Worm (Caenorhabditis elegans) whole organism, young adult: ENCODE measurements around the gene cht-3.

Experiments
- B0019.2 ChIP-seq: fragments of 200-800 bp; sonication (Bioruptor generic); conservative IDR thresholded peaks from 2 replicates; pipeline ENCODE4 v1.3.6; 2022; ENCODE audit warnings: missing genetic modification reagents, missing genetic modification characterization, missing compliant biosample characterization
- B0261.1 ChIP-seq: sonication (generic microtip); optimal IDR thresholded peaks from 2 replicates; lab custom pipeline; 2016; ENCODE audit warnings: mild to moderate bottlenecking, missing genetic modification characterization, moderate library complexity, missing compliant biosample characterization
- C06A6.2 ChIP-seq: fragments of 200-800 bp; sonication (Bioruptor generic); conservative IDR thresholded peaks from 2 replicates; pipeline ENCODE4 v1.3.6; 2022; ENCODE audit warnings: missing genetic modification characterization, missing compliant biosample characterization
- F10E7.11 ChIP-seq: sonication (generic microtip); optimal IDR thresholded peaks from 2 replicates; lab custom pipeline; 2017; ENCODE audit warnings: mild to moderate bottlenecking, missing genetic modification characterization, moderate library complexity, missing compliant biosample characterization
- K11D2.4 ChIP-seq: fragments of 200-800 bp; sonication (Bioruptor generic); IDR thresholded peaks from 2 replicates; pipeline ENCODE4 v1.3.6; 2022; ENCODE audit warnings: missing genetic modification reagents, missing genetic modification characterization, missing compliant biosample characterization
- Y67H2A.10 ChIP-seq: fragments of 200-800 bp; sonication (Bioruptor generic); conservative IDR thresholded peaks from 2 replicates; pipeline ENCODE4 v1.3.6; 2022; ENCODE audit warnings: missing genetic modification reagents, missing genetic modification characterization, missing compliant biosample characterization
- Y79H2A.3 ChIP-seq: fragments of 200-800 bp; sonication (Bioruptor generic); conservative IDR thresholded peaks from 2 replicates; pipeline ENCODE4 v1.3.6; 2022; ENCODE audit warnings: missing genetic modification reagents, missing genetic modification characterization, missing compliant biosample characterization
- ama-1 ChIP-seq, 3 experiments: fragments of 150-350 bp in 1 of 3; sonication (generic microtip) in 2 of 3; optimal IDR thresholded peaks; 2 replicates each; lab custom pipeline; 2014 to 2018; ENCODE audit warnings: missing biosample characterization in 2 of 3, missing genetic modification characterization in 2 of 3, missing genetic modification reagents in 2 of 3
- bed-1 ChIP-seq: fragments of 200-800 bp; sonication (Bioruptor generic); IDR thresholded peaks from 2 replicates; pipeline ENCODE4 v1.3.6; 2022; ENCODE audit warnings: missing genetic modification reagents, missing genetic modification characterization, missing compliant biosample characterization
- chd-7 ChIP-seq: sonication (generic microtip); optimal IDR thresholded peaks from 2 replicates; lab custom pipeline; 2016; ENCODE audit warnings: mild to moderate bottlenecking, missing genetic modification characterization, moderate library complexity, missing compliant biosample characterization
- efl-1 ChIP-seq: fragments of 150-350 bp; optimal IDR thresholded peaks from 2 replicates; lab custom pipeline; 2014; ENCODE audit warnings: missing biosample characterization, missing genetic modification reagents, missing genetic modification characterization
- ets-4 ChIP-seq: fragments of 200-800 bp; sonication (Bioruptor generic); optimal IDR thresholded peaks from 2 replicates; lab custom pipeline; 2018; ENCODE audit warnings: mild to moderate bottlenecking, missing genetic modification characterization, missing compliant biosample characterization
- fkh-3 ChIP-seq: sonication (generic microtip); optimal IDR thresholded peaks from 2 replicates; lab custom pipeline; 2016; ENCODE audit warnings: mild to moderate bottlenecking, missing genetic modification characterization, missing compliant biosample characterization
- gei-17 ChIP-seq: fragments of 200-800 bp; sonication (Bioruptor generic); optimal IDR thresholded peaks from 2 replicates; lab custom pipeline; 2018; ENCODE audit warnings: mild to moderate bottlenecking, missing genetic modification characterization, missing compliant biosample characterization
- hlh-26 ChIP-seq: fragments of 200-800 bp; sonication (Bioruptor generic); conservative IDR thresholded peaks from 2 replicates; pipeline ENCODE4 v1.3.6; 2022; ENCODE audit warnings: missing genetic modification reagents, missing genetic modification characterization, missing compliant biosample characterization
- lin-35 ChIP-seq, 3 experiments: fragments of 150-350 bp in 2 of 3; sonication (generic microtip) in 1 of 3; optimal IDR thresholded peaks; 2 replicates each; lab custom pipeline; 2014 to 2018; ENCODE audit warnings: missing biosample characterization in 3 of 3, missing genetic modification characterization in 3 of 3, missing genetic modification reagents in 3 of 3
- lin-40 ChIP-seq: sonication (generic microtip); optimal IDR thresholded peaks from 2 replicates; lab custom pipeline; 2016; ENCODE audit warnings: missing genetic modification characterization, mild to moderate bottlenecking, missing compliant biosample characterization, missing genotype, missing genetic modification reagents
- lir-1 ChIP-seq: fragments of 200-800 bp; sonication (Bioruptor generic); conservative IDR thresholded peaks from 2 replicates; pipeline ENCODE4 v1.3.6; 2022; ENCODE audit warnings: missing genetic modification reagents, missing genetic modification characterization, missing compliant biosample characterization
- lsl-1 ChIP-seq: fragments of 200-800 bp; sonication (Bioruptor generic); optimal IDR thresholded peaks from 2 replicates; lab custom pipeline; 2018; ENCODE audit warnings: mild to moderate bottlenecking, missing genetic modification characterization, moderate library complexity, missing compliant biosample characterization
- lsy-27 ChIP-seq: sonication (generic microtip); optimal IDR thresholded peaks from 2 replicates; lab custom pipeline; 2017; ENCODE audit warnings: missing genetic modification characterization, mild to moderate bottlenecking, missing compliant biosample characterization, antibody characterized with exemption, missing genotype, borderline replicate concordance; ENCODE audit not compliant: insufficient read depth
- mes-4 ChIP-seq: sonication (generic microtip); optimal IDR thresholded peaks from 2 replicates; lab custom pipeline; 2016; ENCODE audit warnings: missing genotype, missing genetic modification characterization, missing compliant biosample characterization
- nfya-2 ChIP-seq: fragments of 200-800 bp; sonication (Bioruptor generic); IDR thresholded peaks from 2 replicates; pipeline ENCODE4 v1.3.6; 2022; ENCODE audit warnings: missing genetic modification reagents, missing genetic modification characterization, missing compliant biosample characterization
- nhr-179 ChIP-seq: sonication (generic microtip); optimal IDR thresholded peaks from 2 replicates; lab custom pipeline; 2016; ENCODE audit warnings: mild to moderate bottlenecking, missing genetic modification characterization, missing compliant biosample characterization
- nhr-27 ChIP-seq: fragments of 200-800 bp; sonication (Bioruptor generic); optimal IDR thresholded peaks from 2 replicates; lab custom pipeline; 2018; ENCODE audit warnings: mild to moderate bottlenecking, missing genetic modification characterization, moderate library complexity, missing compliant biosample characterization
- rcor-1 ChIP-seq: fragments of 200-800 bp; sonication (Bioruptor generic); IDR thresholded peaks from 2 replicates; pipeline ENCODE4 v1.3.6; 2022; ENCODE audit warnings: missing genetic modification reagents, missing genetic modification characterization, missing compliant biosample characterization
- tbp1 ChIP-seq: fragments of 200-800 bp; sonication (Bioruptor generic); optimal IDR thresholded peaks from 2 replicates; lab custom pipeline; 2018; ENCODE audit warnings: mild to moderate bottlenecking, missing genetic modification characterization, missing compliant biosample characterization
- tlf-1 ChIP-seq: fragments of 200-800 bp; sonication (Bioruptor generic); optimal IDR thresholded peaks from 2 replicates; lab custom pipeline; 2018; ENCODE audit warnings: mild to moderate bottlenecking, missing genetic modification characterization, missing compliant biosample characterization

cht-3 gene

ce11 chrIV:7003323-7003722, at the start of gene cht-3:
cht-3 (plus strand) TSS chrIV:7003623.
- no peak for TF ChIP-seq mes-4
- TF ChIP-seq, all 124 proteins: peak for 0

- TF ChIP-seq Y67H2A.10 (GFP tag; lab: Robert Waterston, UW) (no peak), ets-4 (GFP tag; lab: Kevin White, UChicago) (no peak), tlf-1 (no peak), rcor-1 (GFP tag; lab: Robert Waterston, UW) (no peak), nfya-2 (GFP tag; lab: Robert Waterston, UW) (no peak), nhr-27 (no peak), lir-1 (GFP tag; lab: Robert Waterston, UW) (no peak)
Observed at ce11 chrIV:6954682-6955081, 48.7 kb upstream of the cht-3 start.

ce11 chrIV:6956668-6957067, 46.8 kb upstream of the cht-3 start:
- TF ChIP-seq ama-1 (optimal IDR thresholded peaks at IDR 0.05; lab: Kevin White, UChicago), result no peak
- TF ChIP-seq ama-1 (GFP tag; optimal IDR thresholded peaks at IDR 0.05; lab: Kevin White, UChicago), result no peak
- TF ChIP-seq bed-1 (GFP tag; lab: Robert Waterston, UW), result no peak
- no peak for TF ChIP-seq fkh-3
- TF ChIP-seq nhr-179 (tag; lab: Kevin White, UChicago), result no peak
- TF ChIP-seq lin-40 (tag; lab: Kevin White, UChicago), result no peak
- TF ChIP-seq tlf-1, result no peak
- no peak for TF ChIP-seq lsy-27 (tag; lab: Kevin White, UChicago)
- TF ChIP-seq chd-7 (tag; lab: Kevin White, UChicago), result no peak
- no peak for TF ChIP-seq Y79H2A.3 (GFP tag; lab: Robert Waterston, UW)
- TF ChIP-seq gei-17, result no peak
- TF ChIP-seq ets-4 (GFP tag; lab: Kevin White, UChicago), result no peak
- no peak for TF ChIP-seq K11D2.4
- no peak for TF ChIP-seq rcor-1 (GFP tag; lab: Robert Waterston, UW)
- TF ChIP-seq B0261.1 (tag; lab: Kevin White, UChicago), result no peak
- no peak for TF ChIP-seq hlh-26 (GFP tag; lab: Robert Waterston, UW)
- TF ChIP-seq F10E7.11 (tag; lab: Kevin White, UChicago), result no peak

ce11 chrIV:6957341-6957740, 46.1 kb upstream of the cht-3 start, which contains the start of gene jnk-1:
jnk-1 (plus strand) TSS chrIV:6957641.
- TF ChIP-seq tbp1 (GFP tag; lab: Kevin White, UChicago), result no peak

ce11 chrIV:6958696-6959095, 44.7 kb upstream of the cht-3 start:
- TF ChIP-seq lin-35 (GFP tag; optimal IDR thresholded peaks at IDR 0.05; lab: Kevin White, UChicago) (peak in 1 of 3 experiments; percentile 58), F10E7.11 (tag; lab: Kevin White, UChicago) (no peak)
- TF ChIP-seq, all 124 proteins: peak for 1

ce11 chrIV:6959483-6959882, 43.9 kb upstream of the cht-3 start:
- TF ChIP-seq efl-1 (GFP tag; lab: Kevin White, UChicago) (no peak), mes-4 (no peak), nhr-27 (no peak), B0019.2 (GFP tag; lab: Robert Waterston, UW) (no peak), lsl-1 (GFP tag; lab: Kevin White, UChicago) (no peak)
- TF ChIP-seq, all 124 proteins: peak for 0

- TF ChIP-seq C06A6.2 (GFP tag; lab: Robert Waterston, UW), result no peak
Observed at ce11 chrIV:6964508-6964907, 38.9 kb upstream of the cht-3 start, which contains the start of gene B0478.3. B0478.3 (minus strand) TSS chrIV:6964608.
